Worm (Caenorhabditis elegans) whole organism, L4 larva: Measurements from ENCODE around the gene Y37D8A.6.

Experiments
- D1046.2 ChIP-seq: fragments of 200-800 bp; sonication (Bioruptor generic); IDR thresholded peaks from 2 replicates; pipeline ENCODE4 v1.3.6; 2022; ENCODE audit warnings: missing genetic modification characterization, missing compliant biosample characterization
- F26F4.8 ChIP-seq: fragments of 200-800 bp; sonication (Bioruptor generic); conservative IDR thresholded peaks from 2 replicates; pipeline ENCODE4 v1.3.6; 2022; ENCODE audit warnings: missing genetic modification characterization, missing compliant biosample characterization
- F37D6.2 ChIP-seq: sonication (generic microtip); optimal IDR thresholded peaks from 2 replicates; lab custom pipeline; 2016; ENCODE audit warnings: mild to moderate bottlenecking, missing genetic modification characterization, missing compliant biosample characterization
- R02D3.7 ChIP-seq: fragments of 150-350 bp; sonication (generic microtip); optimal IDR thresholded peaks from 3 replicates; lab custom pipeline; 2014; ENCODE audit warnings: missing biosample characterization, missing genetic modification characterization
- T20F7.1 ChIP-seq: fragments of 200-800 bp; sonication (Bioruptor generic); optimal IDR thresholded peaks from 2 replicates; lab custom pipeline; 2018; ENCODE audit warnings: mild to moderate bottlenecking, missing genetic modification characterization, missing compliant biosample characterization
- Y105C5A.15 ChIP-seq: fragments of 200-800 bp; sonication (Bioruptor generic); IDR thresholded peaks from 2 replicates; pipeline ENCODE4 v1.3.6; 2022; ENCODE audit warnings: missing genetic modification characterization, missing compliant biosample characterization
- Y5F2A.4 ChIP-seq: fragments of 200-800 bp; sonication (Bioruptor generic); optimal IDR thresholded peaks from 2 replicates; lab custom pipeline; 2018; ENCODE audit warnings: mild to moderate bottlenecking, missing genetic modification characterization, missing compliant biosample characterization
- ZK337.2 ChIP-seq: fragments of 200-800 bp; sonication (Bioruptor generic); IDR thresholded peaks from 2 replicates; pipeline ENCODE4 v1.3.6; 2022; ENCODE audit warnings: missing genetic modification reagents, missing genetic modification characterization, missing compliant biosample characterization
- ZK546.5 ChIP-seq, 2 experiments: sonication (generic microtip); optimal IDR thresholded peaks; 2 replicates each; lab custom pipeline; 2017; ENCODE audit warnings: missing biosample characterization in 2 of 2, missing genetic modification characterization in 2 of 2
- aly-2 ChIP-seq: sonication (generic microtip); optimal IDR thresholded peaks from 2 replicates; lab custom pipeline; 2018; ENCODE audit warnings: missing biosample characterization, missing genetic modification characterization
- ama-1 ChIP-seq: fragments of 150-350 bp; optimal IDR thresholded peaks from 2 replicates; lab custom pipeline; 2014; ENCODE audit warnings: inconsistent platforms, mixed read lengths
- attf-4 ChIP-seq: sonication (generic microtip); optimal IDR thresholded peaks from 3 replicates; lab custom pipeline; 2017; ENCODE audit warnings: missing biosample characterization, missing genetic modification characterization
- ceh-28 ChIP-seq: fragments of 150-350 bp; optimal IDR thresholded peaks from 2 replicates; lab custom pipeline; 2014; ENCODE audit warnings: missing biosample characterization, missing genetic modification reagents, missing genetic modification characterization
- ceh-62 ChIP-seq: sonication (generic microtip); optimal IDR thresholded peaks from 2 replicates; lab custom pipeline; 2017; ENCODE audit warnings: missing biosample characterization, missing genetic modification characterization
- ctbp-1 ChIP-seq: fragments of 200-800 bp; sonication (Bioruptor generic); IDR thresholded peaks from 2 replicates; pipeline ENCODE4 v1.3.6; 2022; ENCODE audit warnings: missing genetic modification reagents, missing genetic modification characterization, missing compliant biosample characterization
- daf-16 ChIP-seq, 3 experiments: sonication (generic microtip); optimal IDR thresholded peaks; 2 replicates each; lab custom pipeline; 2016 to 2017; ENCODE audit warnings: missing genetic modification characterization in 3 of 3, missing genetic modification reagents in 3 of 3, mild to moderate bottlenecking in 2 of 3, missing compliant biosample characterization in 2 of 3, missing biosample characterization in 1 of 3, moderate library complexity in 1 of 3
- daf-8 ChIP-seq: fragments of 200-800 bp; sonication (Bioruptor generic); IDR thresholded peaks from 2 replicates; pipeline ENCODE4 v1.3.6; 2022; ENCODE audit warnings: missing genetic modification characterization, missing compliant biosample characterization
- dmd-6 ChIP-seq: fragments of 200-800 bp; sonication (Bioruptor generic); IDR thresholded peaks from 2 replicates; pipeline ENCODE4 v1.3.6; 2022; ENCODE audit warnings: missing genetic modification reagents, missing genetic modification characterization, missing compliant biosample characterization
- dmd-8 ChIP-seq: fragments of 200-800 bp; sonication (Bioruptor generic); IDR thresholded peaks from 2 replicates; pipeline ENCODE4 v1.3.6; 2022; ENCODE audit warnings: missing genetic modification characterization, missing compliant biosample characterization
- egl-27 ChIP-seq: sonication (generic microtip); optimal IDR thresholded peaks from 3 replicates; lab custom pipeline; 2017; ENCODE audit warnings: missing biosample characterization, missing genetic modification reagents, missing genetic modification characterization
- fkh-10 ChIP-seq: fragments of 150-350 bp; optimal IDR thresholded peaks from 2 replicates; lab custom pipeline; 2014; ENCODE audit warnings: missing biosample characterization, missing genetic modification reagents, missing genetic modification characterization
- gei-8 ChIP-seq: fragments of 200-800 bp; sonication (Bioruptor generic); optimal IDR thresholded peaks from 2 replicates; lab custom pipeline; 2018; ENCODE audit warnings: mild to moderate bottlenecking, missing genetic modification characterization, missing compliant biosample characterization
- hif-1 ChIP-seq, 2 experiments: sonication (generic microtip); optimal IDR thresholded peaks; 2 replicates each; lab custom pipeline; 2016 to 2017; ENCODE audit warnings: missing compliant biosample characterization in 2 of 2, missing genetic modification characterization in 2 of 2, missing genetic modification reagents in 2 of 2, missing genotype in 2 of 2, mild to moderate bottlenecking in 1 of 2
- hlh-30 ChIP-seq: sonication (generic microtip); optimal IDR thresholded peaks from 2 replicates; lab custom pipeline; 2017; ENCODE audit warnings: antibody characterized with exemption, mild to moderate bottlenecking, missing genetic modification characterization, missing compliant biosample characterization; ENCODE audit not compliant: insufficient read depth
- hmg-1.1 ChIP-seq: fragments of 200-800 bp; sonication (Bioruptor generic); IDR thresholded peaks from 2 replicates; pipeline ENCODE4 v1.3.6; 2022; ENCODE audit warnings: missing genetic modification reagents, missing genetic modification characterization, missing compliant biosample characterization
- jun-1 ChIP-seq: fragments of 150-350 bp; optimal IDR thresholded peaks from 2 replicates; lab custom pipeline; 2014; ENCODE audit warnings: missing biosample characterization, missing genetic modification reagents, missing genetic modification characterization
- lim-7 ChIP-seq: fragments of 200-800 bp; sonication (Bioruptor generic); IDR thresholded peaks from 2 replicates; pipeline ENCODE4 v1.3.6; 2022; ENCODE audit warnings: missing genetic modification characterization, missing compliant biosample characterization
- lin-1 ChIP-seq: fragments of 200-800 bp; sonication (Bioruptor generic); IDR thresholded peaks from 2 replicates; pipeline ENCODE4 v1.3.6; 2022; ENCODE audit warnings: missing genetic modification reagents, missing genetic modification characterization, missing compliant biosample characterization
- lin-15B ChIP-seq: fragments of 150-350 bp; sonication (generic microtip); optimal IDR thresholded peaks from 3 replicates; lab custom pipeline; 2014; ENCODE audit warnings: missing biosample characterization, missing genetic modification characterization
- lin-39 ChIP-seq: fragments of 150-350 bp; optimal IDR thresholded peaks from 2 replicates; lab custom pipeline; 2014; ENCODE audit warnings: missing biosample characterization, missing genetic modification reagents, missing genetic modification characterization
- lsy-2 ChIP-seq, 2 experiments: fragments of 150-350 bp in 1 of 2; sonication (generic microtip) in 1 of 2; optimal IDR thresholded peaks; 2 replicates each; lab custom pipeline; 2014 to 2017; ENCODE audit warnings: missing biosample characterization in 2 of 2, missing genetic modification characterization in 2 of 2
- madf-5 ChIP-seq, 2 experiments: fragments of 200-800 bp; sonication (Bioruptor generic); IDR thresholded peaks; 2 replicates each; pipeline ENCODE4 v1.3.6; 2022; ENCODE audit warnings: missing compliant biosample characterization in 2 of 2, missing genetic modification characterization in 2 of 2
- mdt-29 ChIP-seq: fragments of 200-800 bp; sonication (Bioruptor generic); IDR thresholded peaks from 2 replicates; pipeline ENCODE4 v1.3.6; 2022; ENCODE audit warnings: missing genetic modification reagents, missing genetic modification characterization, missing compliant biosample characterization
- mep-1 ChIP-seq: fragments of 150-350 bp; sonication (generic microtip); optimal IDR thresholded peaks from 3 replicates; lab custom pipeline; 2014; ENCODE audit warnings: missing biosample characterization, missing genetic modification characterization
- nhr-11 ChIP-seq: fragments of 150-350 bp; optimal IDR thresholded peaks from 2 replicates; lab custom pipeline; 2014; ENCODE audit warnings: missing biosample characterization, missing genetic modification characterization
- nhr-111 ChIP-seq: fragments of 200-800 bp; sonication (Bioruptor generic); optimal IDR thresholded peaks from 2 replicates; lab custom pipeline; 2018; ENCODE audit warnings: mild to moderate bottlenecking, missing genetic modification characterization, missing compliant biosample characterization
- nhr-28 ChIP-seq: fragments of 150-350 bp; optimal IDR thresholded peaks from 2 replicates; lab custom pipeline; 2014; ENCODE audit warnings: missing biosample characterization, missing genetic modification characterization
- nhr-48 ChIP-seq: sonication (generic microtip); optimal IDR thresholded peaks from 2 replicates; lab custom pipeline; 2016; ENCODE audit warnings: mild to moderate bottlenecking, missing genetic modification characterization, missing compliant biosample characterization
- nhr-76 ChIP-seq: fragments of 150-350 bp; optimal IDR thresholded peaks from 2 replicates; lab custom pipeline; 2014; ENCODE audit warnings: missing biosample characterization, missing genetic modification characterization
- nhr-77 ChIP-seq: fragments of 150-350 bp; optimal IDR thresholded peaks from 2 replicates; lab custom pipeline; 2014; ENCODE audit warnings: missing biosample characterization, missing genetic modification characterization
- php-3 ChIP-seq: fragments of 200-800 bp; sonication (Bioruptor generic); IDR thresholded peaks from 2 replicates; pipeline ENCODE4 v1.3.6; 2022; ENCODE audit warnings: missing genetic modification reagents, missing genetic modification characterization, missing compliant biosample characterization
- pqm-1 ChIP-seq: sonication (generic microtip); optimal IDR thresholded peaks from 2 replicates; lab custom pipeline; 2017; ENCODE audit warnings: missing biosample characterization, missing genetic modification characterization
- saeg-2 ChIP-seq: fragments of 200-800 bp; sonication (Bioruptor generic); IDR thresholded peaks from 2 replicates; pipeline ENCODE4 v1.3.6; 2022; ENCODE audit warnings: missing genetic modification reagents, missing genetic modification characterization, missing compliant biosample characterization
- sdz-12 ChIP-seq: fragments of 200-800 bp; sonication (Bioruptor generic); optimal IDR thresholded peaks from 2 replicates; lab custom pipeline; 2018; ENCODE audit warnings: mild to moderate bottlenecking, missing genetic modification characterization, missing compliant biosample characterization
- set-16 ChIP-seq: fragments of 200-800 bp; sonication (Bioruptor generic); IDR thresholded peaks from 2 replicates; pipeline ENCODE4 v1.3.6; 2022; ENCODE audit warnings: missing genetic modification reagents, missing genetic modification characterization, missing compliant biosample characterization
- snpc-4 ChIP-seq: fragments of 150-350 bp; optimal IDR thresholded peaks from 2 replicates; lab custom pipeline; 2014; ENCODE audit warnings: missing biosample characterization, missing genetic modification characterization
- spr-3 ChIP-seq: fragments of 200-800 bp; sonication (Bioruptor generic); optimal IDR thresholded peaks from 2 replicates; lab custom pipeline; 2018; ENCODE audit warnings: mild to moderate bottlenecking, missing genetic modification characterization, missing compliant biosample characterization
- unc-39 ChIP-seq: sonication (generic microtip); optimal IDR thresholded peaks from 2 replicates; lab custom pipeline; 2017; ENCODE audit warnings: missing biosample characterization, missing genetic modification characterization
- zag-1 ChIP-seq: fragments of 150-350 bp; optimal IDR thresholded peaks from 2 replicates; lab custom pipeline; 2014; ENCODE audit warnings: missing biosample characterization, missing genetic modification characterization
- zfp-2 ChIP-seq: sonication (generic microtip); optimal IDR thresholded peaks from 2 replicates; lab custom pipeline; 2016; ENCODE audit warnings: mild to moderate bottlenecking, missing genetic modification characterization, missing compliant biosample characterization
- zfp-3 ChIP-seq: fragments of 200-800 bp; sonication (Bioruptor generic); conservative IDR thresholded peaks from 2 replicates; pipeline ENCODE4 v1.3.6; 2022; ENCODE audit warnings: missing genetic modification reagents, missing genetic modification characterization, missing compliant biosample characterization
- zip-11 ChIP-seq: fragments of 200-800 bp; sonication (Bioruptor generic); IDR thresholded peaks from 2 replicates; pipeline ENCODE4 v1.3.6; 2022; ENCODE audit warnings: missing genetic modification characterization, missing compliant biosample characterization
- ztf-7 ChIP-seq: fragments of 150-350 bp; optimal IDR thresholded peaks from 2 replicates; lab custom pipeline; 2014; ENCODE audit warnings: missing biosample characterization, missing genetic modification characterization

Gene Y37D8A.6

DNA sequence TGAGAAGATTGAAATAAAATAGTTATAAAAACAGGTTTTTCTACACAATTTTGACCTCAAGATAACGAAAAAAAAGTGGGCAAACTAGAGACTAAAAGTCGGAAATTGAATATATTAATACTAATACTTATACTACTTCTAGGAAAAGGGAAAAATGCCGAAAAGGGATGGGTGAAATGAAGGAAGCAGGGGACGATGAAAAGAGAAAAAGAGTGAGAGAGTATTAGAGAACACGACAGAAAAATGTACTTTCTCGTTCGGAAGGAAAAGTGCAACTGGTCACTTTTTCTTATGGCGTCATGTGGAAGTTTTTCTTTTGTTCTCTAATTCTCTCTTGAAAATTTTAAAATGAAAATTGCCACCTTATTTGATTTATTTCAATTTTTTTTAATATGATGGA is 28.8 kb downstream of the Y37D8A.6 start (continued):
- no peak for TF ChIP-seq daf-16 (GFP tag; optimal IDR thresholded peaks at IDR 0.05; lab: Kevin White, UChicago)
- TF ChIP-seq daf-16 (tag; optimal IDR thresholded peaks at IDR 0.05; lab: Kevin White, UChicago), result peak; percentile 48
- no peak for TF ChIP-seq spr-3 (GFP tag; lab: Kevin White, UChicago)
- no peak for TF ChIP-seq F26F4.8 (GFP tag; lab: Robert Waterston, UW)
- no peak for TF ChIP-seq set-16 (GFP tag; lab: Robert Waterston, UW)
- no peak for TF ChIP-seq ZK337.2 (GFP tag; lab: Robert Waterston, UW)
- TF ChIP-seq zfp-3 (GFP tag; lab: Robert Waterston, UW), result no peak
- TF ChIP-seq mdt-29 (GFP tag; lab: Robert Waterston, UW), result no peak
- no peak for TF ChIP-seq zag-1 (tag; lab: Kevin White, UChicago)
- no peak for TF ChIP-seq lin-1 (GFP tag; lab: Robert Waterston, UW)
- TF ChIP-seq nhr-77 (tag; lab: Kevin White, UChicago), result peak; percentile 63
- no peak for TF ChIP-seq lin-39 (tag; lab: Kevin White, UChicago)
- no peak for TF ChIP-seq zfp-2 (tag; lab: Kevin White, UChicago)
- no peak for TF ChIP-seq lin-15B (tag; lab: Kevin White, UChicago)
- TF ChIP-seq php-3 (GFP tag; lab: Robert Waterston, UW), result no peak
- peak; percentile 83 for TF ChIP-seq nhr-48 (tag; lab: Kevin White, UChicago)
- TF ChIP-seq ZK546.5 (tag; optimal IDR thresholded peaks at IDR 0.05; lab: Kevin White, UChicago), result no peak
- no peak for TF ChIP-seq ama-1 (lab: Kevin White, UChicago)
- no peak for TF ChIP-seq saeg-2
- no peak for TF ChIP-seq madf-5 (GFP tag; IDR thresholded peaks at IDR 0.05; lab: Robert Waterston, UW)
- no peak for TF ChIP-seq jun-1 (tag; lab: Kevin White, UChicago)
- peak; percentile 80 for TF ChIP-seq nhr-28 (tag; lab: Kevin White, UChicago)
- peak; percentile 54 for TF ChIP-seq nhr-11 (tag; lab: Kevin White, UChicago)
- TF ChIP-seq D1046.2 (GFP tag; lab: Robert Waterston, UW), result no peak
- TF ChIP-seq pqm-1 (tag; lab: Kevin White, UChicago), result no peak
- no peak for TF ChIP-seq sdz-12 (GFP tag; lab: Kevin White, UChicago)
- peak in 1 of 2 experiments; percentile 42 for TF ChIP-seq hif-1 (tag; optimal IDR thresholded peaks at IDR 0.05; lab: Kevin White, UChicago)
- no peak for TF ChIP-seq Y105C5A.15
- no peak for TF ChIP-seq attf-4 (tag; lab: Kevin White, UChicago)
- no peak for TF ChIP-seq unc-39 (tag; lab: Kevin White, UChicago)
- TF ChIP-seq mep-1 (tag; lab: Kevin White, UChicago), result peak; percentile 72
- no peak for TF ChIP-seq gei-8 (GFP tag; lab: Kevin White, UChicago)
- no peak for TF ChIP-seq lim-7 (GFP tag; lab: Robert Waterston, UW)
- no peak for TF ChIP-seq aly-2 (tag; lab: Kevin White, UChicago)
- TF ChIP-seq ztf-7 (tag; lab: Kevin White, UChicago), result no peak
- no peak for TF ChIP-seq ceh-28 (tag; lab: Kevin White, UChicago)
- peak; percentile 40 to 82 for TF ChIP-seq lsy-2 (tag; optimal IDR thresholded peaks at IDR 0.05; lab: Kevin White, UChicago)
- no peak for TF ChIP-seq F37D6.2
- TF ChIP-seq daf-8, result no peak
- TF ChIP-seq snpc-4 (tag; lab: Kevin White, UChicago), result no peak
- TF ChIP-seq zip-11 (GFP tag; lab: Robert Waterston, UW), result no peak
- TF ChIP-seq T20F7.1 (GFP tag; lab: Kevin White, UChicago), result peak; percentile 27
- no peak for TF ChIP-seq egl-27 (tag; lab: Kevin White, UChicago)
- TF ChIP-seq Y5F2A.4, result no peak
- peak; percentile 60 for TF ChIP-seq fkh-10
- TF ChIP-seq nhr-111 (GFP tag; lab: Kevin White, UChicago), result no peak
- TF ChIP-seq nhr-76 (tag; lab: Kevin White, UChicago), result no peak
- TF ChIP-seq ceh-62, result no peak
- no peak for TF ChIP-seq hmg-1.1 (GFP tag; lab: Robert Waterston, UW)
- TF ChIP-seq R02D3.7 (tag; lab: Kevin White, UChicago), result no peak
- peak; percentile 67; the same call in 1 of the 2 replicates for TF ChIP-seq ctbp-1 (GFP tag; lab: Robert Waterston, UW)
- no peak for TF ChIP-seq dmd-8 (GFP tag; lab: Robert Waterston, UW)
- TF ChIP-seq dmd-6 (GFP tag; lab: Robert Waterston, UW), result peak; percentile 83
- TF ChIP-seq hlh-30 (tag; lab: Kevin White, UChicago), result peak; percentile 90
